Fruit fly (Drosophila melanogaster): ENCODE data around the gene CG7668.

CG7668 gene

DNA sequence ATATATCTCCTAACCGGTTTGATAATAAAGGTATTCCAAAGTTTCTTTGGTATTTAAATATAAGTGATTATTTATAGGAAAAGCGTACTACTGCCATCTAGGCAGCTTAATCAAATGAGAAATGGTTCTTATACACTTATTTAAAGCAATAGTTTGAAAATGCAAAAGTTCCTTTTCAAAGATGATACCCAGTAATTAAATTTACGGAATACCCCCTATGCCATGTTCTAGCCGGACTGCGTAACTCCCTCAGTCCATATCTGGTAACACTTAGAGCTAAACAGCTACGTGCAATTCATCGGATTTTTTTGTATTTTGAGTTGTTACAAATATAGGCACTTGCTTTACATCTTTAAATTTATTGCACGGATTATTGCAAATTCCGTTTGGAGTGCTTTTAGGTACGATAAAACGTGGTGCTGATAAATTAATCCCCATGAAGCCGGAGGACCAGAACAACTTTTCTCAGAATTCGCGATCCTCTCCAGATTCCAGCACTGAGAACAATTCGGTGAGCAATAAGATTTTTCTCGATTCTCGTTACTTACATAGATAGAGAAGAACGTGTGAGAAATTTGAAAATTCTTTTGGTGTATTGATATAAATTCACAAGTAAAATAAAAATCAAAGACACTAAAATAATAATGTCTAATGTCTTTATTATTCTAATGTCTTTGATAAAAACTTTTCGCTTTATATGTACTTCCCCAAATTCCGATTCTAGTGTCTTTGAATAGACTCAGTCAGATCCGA lies at the start of gene CG7668:
Gene CG7668 (plus strand): TSS at position 255 of the 753 bp plus-strand sequence.
- TF ChIP-seq CG15336 (GFP tag; IDR thresholded peaks at IDR 0.05) (peak; percentile 92), CG6808 (GFP tag; optimal IDR thresholded peaks at IDR 0.05) (peak; percentile 87), CG34406 (GFP tag; optimal IDR thresholded peaks at IDR 0.05) (peak; percentile 92), Met (GFP tag; optimal IDR thresholded peaks at IDR 0.05) (peak; percentile 92), CG9139 (GFP tag; optimal IDR thresholded peaks at IDR 0.05) (peak; percentile 83), CG6792 (GFP tag; optimal IDR thresholded peaks at IDR 0.05) (peak; percentile 88), CG11762 (GFP tag; optimal IDR thresholded peaks at IDR 0.05; ENCODE audit: insufficient read depth) (peak; percentile 85), fd59A (GFP tag; optimal IDR thresholded peaks at IDR 0.05) (peak; percentile 79), eg (GFP tag; IDR thresholded peaks at IDR 0.05) (no peak; the same call in 2 of the 3 replicates), CG31627 (GFP tag; optimal IDR thresholded peaks at IDR 0.05) (peak; percentile 94), Sox15 (GFP tag; optimal IDR thresholded peaks at IDR 0.05) (peak; percentile 87), achi (GFP tag; optimal IDR thresholded peaks at IDR 0.05) (peak; percentile 89), Ets21C (GFP tag; optimal IDR thresholded peaks at IDR 0.05) (peak; percentile 88), Hr4 (GFP tag; optimal IDR thresholded peaks at IDR 0.05) (peak; percentile 91), CG3919 (GFP tag; optimal IDR thresholded peaks at IDR 0.05) (peak; percentile 93), Eip93F (GFP tag; optimal IDR thresholded peaks at IDR 0.05) (peak; percentile 82), Hr39 (GFP tag; optimal IDR thresholded peaks at IDR 0.05) (peak; percentile 92), CG6163 (GFP tag; IDR thresholded peaks at IDR 0.05) (no peak; the same call in 2 of the 3 replicates), pdm3 (GFP tag; optimal IDR thresholded peaks at IDR 0.05) (peak; percentile 92), OdsH (GFP tag; optimal IDR thresholded peaks at IDR 0.05) (peak; percentile 92), salr (GFP tag; optimal IDR thresholded peaks at IDR 0.05) (peak in 1 of 2 experiments; percentile 80), lz (GFP tag; optimal IDR thresholded peaks at IDR 0.05) (peak; percentile 93), Gug (GFP tag; IDR thresholded peaks at IDR 0.05) (peak; percentile 84), acj6 (GFP tag; optimal IDR thresholded peaks at IDR 0.05) (peak; percentile 94), CG32006 (GFP tag; optimal IDR thresholded peaks at IDR 0.05) (no peak), CG11294 (GFP tag; IDR thresholded peaks at IDR 0.05) (no peak; the same call in 1 of the 2 replicates), spab (GFP tag; optimal IDR thresholded peaks at IDR 0.05) (peak; percentile 81), CG4318 (GFP tag; optimal IDR thresholded peaks at IDR 0.05) (peak; percentile 68), fkh (GFP tag; optimal IDR thresholded peaks at IDR 0.05) (peak; percentile 55), topi (GFP tag; optimal IDR thresholded peaks at IDR 0.05) (peak; percentile 93), vri (GFP tag; optimal IDR thresholded peaks at IDR 0.05) (peak; percentile 86), CG8632 (GFP tag; optimal IDR thresholded peaks at IDR 0.05) (peak; percentile 90), Hr38 (GFP tag; optimal IDR thresholded peaks at IDR 0.05) (no peak), CG3032 (tag; optimal IDR thresholded peaks at IDR 0.05) (peak; percentile 92), svp (GFP tag) (no peak), Smox (GFP tag; optimal IDR thresholded peaks at IDR 0.05) (peak; percentile 92), CG8119 (GFP tag; IDR thresholded peaks at IDR 0.05) (peak; percentile 92), Blimp-1 (GFP tag; optimal IDR thresholded peaks at IDR 0.05) (peak; percentile 79), CG6276 (GFP tag; optimal IDR thresholded peaks at IDR 0.05) (peak; percentile 90), CG16779 (tag; optimal IDR thresholded peaks at IDR 0.05) (no peak), CG11902 (GFP tag; optimal IDR thresholded peaks at IDR 0.05) (peak; percentile 82), Sox102F (GFP tag; optimal IDR thresholded peaks at IDR 0.05) (peak; percentile 91), fd85E (GFP tag; optimal IDR thresholded peaks at IDR 0.05) (peak; percentile 41), CG8319 (GFP tag; optimal IDR thresholded peaks at IDR 0.05) (peak; percentile 82), CG6854 (GFP tag; optimal IDR thresholded peaks at IDR 0.05) (peak; percentile 75), esn (GFP tag; optimal IDR thresholded peaks at IDR 0.05) (peak; percentile 96), dsx (GFP tag; optimal IDR thresholded peaks at IDR 0.05; ENCODE audit: poor library complexity, severe bottlenecking) (peak; percentile 91), Eip75B (GFP tag; optimal IDR thresholded peaks at IDR 0.05) (peak; percentile 92), CG10669 (GFP tag; optimal IDR thresholded peaks at IDR 0.05) (peak; percentile 87), Lpt (GFP tag; optimal IDR thresholded peaks at IDR 0.05) (peak; percentile 84)

All from whole organism, prepupa.